Worm (Caenorhabditis elegans): Measurements from ENCODE around the gene twk-28.
A peak's percentile ranks its signal among the peaks of the same experiment; 100 is the strongest.

The twk-28 gene

ce11 chrX:4317095-4317494 is 38.0 kb upstream of the twk-28 start:
- TF ChIP-seq lin-38 (GFP tag; IDR thresholded peaks at IDR 0.05) (no peak), fkh-10 (GFP tag; optimal IDR thresholded peaks at IDR 0.05) (peak; percentile 82), ces-1 (GFP tag; optimal IDR thresholded peaks at IDR 0.05) (peak; percentile 31)

ce11 chrX:4314939-4315338 is 35.8 kb upstream of the twk-28 start:
- TF ChIP-seq zag-1 (tag; optimal IDR thresholded peaks at IDR 0.05) (no peak), Y48G9A.11 (GFP tag; IDR thresholded peaks at IDR 0.05) (no peak), ctbp-1 (GFP tag; IDR thresholded peaks at IDR 0.05) (peak; percentile 65), fkh-10 (GFP tag; optimal IDR thresholded peaks at IDR 0.05) (peak; percentile 90), ces-1 (GFP tag; optimal IDR thresholded peaks at IDR 0.05) (peak; percentile 83), mep-1 (tag; optimal IDR thresholded peaks at IDR 0.05) (no peak)

ce11 chrX:4311668-4312067 is 32.5 kb upstream of the twk-28 start, which contains the start of gene C52B9.8:
Gene C52B9.8 (minus strand): TSS chrX:4311768.
- TF ChIP-seq F44E2.7 (GFP tag; IDR thresholded peaks at IDR 0.05), result no peak
- TF ChIP-seq lin-38 (GFP tag; IDR thresholded peaks at IDR 0.05), result no peak
- TF ChIP-seq lin-1 (GFP tag; IDR thresholded peaks at IDR 0.05), result no peak
- TF ChIP-seq dmd-8 (GFP tag; IDR thresholded peaks at IDR 0.05), result no peak
- TF ChIP-seq snpc-1.2 (GFP tag; IDR thresholded peaks at IDR 0.05), result no peak
- no peak for TF ChIP-seq nhr-102 (tag; optimal IDR thresholded peaks at IDR 0.05)
- TF ChIP-seq madf-9 (GFP tag; conservative IDR thresholded peaks at IDR 0.05), result no peak
- no peak for TF ChIP-seq egl-27 (tag; optimal IDR thresholded peaks at IDR 0.05)
- TF ChIP-seq T26A8.4 (GFP tag; IDR thresholded peaks at IDR 0.05), result no peak
- no peak for TF ChIP-seq jun-1 (tag; optimal IDR thresholded peaks at IDR 0.05)
- TF ChIP-seq hlh-11 (tag; optimal IDR thresholded peaks at IDR 0.05), result no peak
- TF ChIP-seq nhr-48 (tag; optimal IDR thresholded peaks at IDR 0.05), result no peak
- no peak for TF ChIP-seq ceh-44 (GFP tag; IDR thresholded peaks at IDR 0.05)
- no peak for TF ChIP-seq F26F4.8 (GFP tag; conservative IDR thresholded peaks at IDR 0.05)
- TF ChIP-seq arid-1 (GFP tag; conservative IDR thresholded peaks at IDR 0.05), result no peak
- no peak for TF ChIP-seq F37D6.2 (tag; optimal IDR thresholded peaks at IDR 0.05)
- no peak for TF ChIP-seq aly-2 (tag; optimal IDR thresholded peaks at IDR 0.05)
- no peak for TF ChIP-seq dve-1 (tag; optimal IDR thresholded peaks at IDR 0.05; ENCODE audit: insufficient read depth)
- TF ChIP-seq lin-13 (GFP tag; optimal IDR thresholded peaks at IDR 0.05), result no peak

- no peak for TF ChIP-seq saeg-2 (GFP tag; IDR thresholded peaks at IDR 0.05)
- TF ChIP-seq mxl-3 (GFP tag; optimal IDR thresholded peaks at IDR 0.05), result peak; percentile 28
- no peak for TF ChIP-seq lin-39 (tag; optimal IDR thresholded peaks at IDR 0.05)
- peak; percentile 37 for TF ChIP-seq rbr-2 (tag; optimal IDR thresholded peaks at IDR 0.05)
- TF ChIP-seq daf-16 (GFP tag; optimal IDR thresholded peaks at IDR 0.05), result no peak
- TF ChIP-seq daf-16 (tag; optimal IDR thresholded peaks at IDR 0.05), result peak; percentile 67
- peak; percentile 52 for TF ChIP-seq nhr-28 (tag; optimal IDR thresholded peaks at IDR 0.05)
- TF ChIP-seq hmg-1.1 (GFP tag; IDR thresholded peaks at IDR 0.05), result peak; percentile 65
- TF ChIP-seq ctbp-1 (GFP tag; IDR thresholded peaks at IDR 0.05), result 0 out of 2 replicates have a peak, but pooled peaks have one; percentile 8
- peak; percentile 43 for TF ChIP-seq aha-1 (tag)
- TF ChIP-seq arid-1 (GFP tag; conservative IDR thresholded peaks at IDR 0.05), result no peak
- no peak for TF ChIP-seq ces-1 (GFP tag; optimal IDR thresholded peaks at IDR 0.05)
- peak; percentile 34; the same call in 1 of the 2 replicates for TF ChIP-seq ceh-20 (GFP tag; IDR thresholded peaks at IDR 0.05)
- peak; percentile 62 for TF ChIP-seq mep-1 (tag; optimal IDR thresholded peaks at IDR 0.05)
- peak; percentile 44; the same call in 1 of the 2 replicates for TF ChIP-seq dmd-6 (GFP tag; IDR thresholded peaks at IDR 0.05)
- TF ChIP-seq lin-38 (GFP tag; IDR thresholded peaks at IDR 0.05), result no peak
- peak; percentile 39 for TF ChIP-seq dpl-1 (GFP tag; optimal IDR thresholded peaks at IDR 0.05)
- no peak for TF ChIP-seq hif-1 (tag; optimal IDR thresholded peaks at IDR 0.05)
- no peak for TF ChIP-seq zfp-3 (GFP tag; conservative IDR thresholded peaks at IDR 0.05)
Measured at ce11 chrX:4307559-4308005, 28.4 kb upstream of the twk-28 start.
